Worm (Caenorhabditis elegans): ENCODE data around the gene grk-2.

DNA sequence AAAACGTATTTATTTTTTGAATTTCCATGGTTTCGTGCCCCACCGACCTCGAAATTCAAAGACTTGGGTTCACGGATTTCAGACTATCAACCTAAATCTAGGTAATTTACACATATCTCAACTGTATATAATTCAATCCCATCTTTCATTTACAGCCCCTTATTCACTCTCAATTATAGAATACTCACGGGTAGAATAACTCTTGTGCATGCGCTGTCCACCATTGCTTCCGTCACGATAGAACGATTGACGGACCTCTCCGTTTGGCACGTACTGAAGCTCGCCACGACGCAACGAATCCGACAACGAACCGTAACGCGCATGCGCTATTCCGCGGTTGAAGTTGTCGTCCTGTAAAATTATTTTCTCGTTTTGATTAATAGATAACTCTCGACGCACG, 52.8 kb downstream of the grk-2 start:
- no peak for TF ChIP-seq unc-39 (tag; optimal IDR thresholded peaks at IDR 0.05)
- no peak for TF ChIP-seq nhr-28 (tag; optimal IDR thresholded peaks at IDR 0.05)
- TF ChIP-seq ama-1 (optimal IDR thresholded peaks at IDR 0.05): no peak
- no peak for TF ChIP-seq fkh-10 (GFP tag; optimal IDR thresholded peaks at IDR 0.05)
- no peak for TF ChIP-seq F26F4.8 (GFP tag; conservative IDR thresholded peaks at IDR 0.05)
- TF ChIP-seq lsy-2 (tag; optimal IDR thresholded peaks at IDR 0.05): no peak
